Worm (Caenorhabditis elegans): Measurements from ENCODE around the gene F26F2.10.

- TF ChIP-seq egl-27 (tag; optimal IDR thresholded peaks at IDR 0.05) (no peak), Y116A8C.19 (tag; optimal IDR thresholded peaks at IDR 0.05; ENCODE audit: borderline replicate concordance) (no peak), nhr-90 (tag; optimal IDR thresholded peaks at IDR 0.05; ENCODE audit: poor library complexity) (no peak), unc-62 (GFP tag; optimal IDR thresholded peaks at IDR 0.05) (no peak), ceh-88 (GFP tag; IDR thresholded peaks at IDR 0.05) (no peak)
Measured at ce11 chrV:20623060-20623459, 28.4 kb upstream of the F26F2.10 start, which contains the start of gene F46B3.8.
